Fruit fly (Drosophila melanogaster) ovary, adult (tissue): ENCODE results near the gene CG33969.

Experiments used
- CG17801 ChIP-seq: fragments of 200-800 bp; optimal IDR thresholded peaks from 2 replicates; lab custom pipeline; 2019; ENCODE audit warnings: missing biosample characterization, mild to moderate bottlenecking, missing genetic modification characterization, moderate library complexity; ENCODE audit not compliant: partially characterized antibody

The CG33969 gene

dm6 chr3L:20354872-20355271 lies 38.5 kb downstream of the CG33969 start:
- no peak for TF ChIP-seq CG17801

- no peak for TF ChIP-seq CG17801
These were observed 39.0 kb downstream of the CG33969 start for dm6 chr3L:20354363-20354762.

- no peak for TF ChIP-seq CG17801
These were observed 39.5 kb downstream of the CG33969 start for dm6 chr3L:20353726-20354332.

dm6 chr3L:20353149-20353548 lies 40.2 kb downstream of the CG33969 start, which contains the start of gene CG5618:
Gene CG5618 (plus strand): TSS chr3L:20353449.
- no peak for TF ChIP-seq CG17801

- TF ChIP-seq CG17801, result no peak
These were observed 43.9 kb downstream of the CG33969 start for dm6 chr3L:20349333-20349924.

- TF ChIP-seq CG17801, result no peak
These were observed 44.7 kb downstream of the CG33969 start for dm6 chr3L:20348581-20349093.

- peak; percentile 78 for TF ChIP-seq CG17801
These were observed 45.4 kb downstream of the CG33969 start, which contains the start of the genes Rbbp5 and eRF1 for dm6 chr3L:20347762-20348580. Gene Rbbp5 (minus strand): TSS chr3L:20347942. Gene eRF1 (plus strand): TSS chr3L:20348355.

dm6 chr3L:20342334-20342733 lies 51.0 kb downstream of the CG33969 start, which contains the start of gene Spn77Bc:
Gene Spn77Bc (plus strand): TSS chr3L:20342634.
- TF ChIP-seq CG17801, result no peak
